Worm (Caenorhabditis elegans) whole organism, L4 larva: ENCODE measurements around the gene F13H10.3.

Experiments used
- F26F4.8 ChIP-seq: fragments of 200-800 bp; sonication (Bioruptor generic); conservative IDR thresholded peaks from 2 replicates; pipeline ENCODE4 v1.3.6; 2022; ENCODE audit warnings: missing genetic modification characterization, missing compliant biosample characterization
- R02D3.7 ChIP-seq: fragments of 150-350 bp; sonication (generic microtip); optimal IDR thresholded peaks from 3 replicates; lab custom pipeline; 2014; ENCODE audit warnings: missing biosample characterization, missing genetic modification characterization
- T20F7.1 ChIP-seq: fragments of 200-800 bp; sonication (Bioruptor generic); optimal IDR thresholded peaks from 2 replicates; lab custom pipeline; 2018; ENCODE audit warnings: mild to moderate bottlenecking, missing genetic modification characterization, missing compliant biosample characterization
- T26A8.4 ChIP-seq: fragments of 200-800 bp; sonication (Bioruptor generic); IDR thresholded peaks from 2 replicates; pipeline ENCODE4 v1.3.6; 2022; ENCODE audit warnings: missing genetic modification characterization, missing compliant biosample characterization
- Y105C5A.15 ChIP-seq: fragments of 200-800 bp; sonication (Bioruptor generic); IDR thresholded peaks from 2 replicates; pipeline ENCODE4 v1.3.6; 2022; ENCODE audit warnings: missing genetic modification characterization, missing compliant biosample characterization
- Y5F2A.4 ChIP-seq: fragments of 200-800 bp; sonication (Bioruptor generic); optimal IDR thresholded peaks from 2 replicates; lab custom pipeline; 2018; ENCODE audit warnings: mild to moderate bottlenecking, missing genetic modification characterization, missing compliant biosample characterization
- ZK337.2 ChIP-seq: fragments of 200-800 bp; sonication (Bioruptor generic); IDR thresholded peaks from 2 replicates; pipeline ENCODE4 v1.3.6; 2022; ENCODE audit warnings: missing genetic modification reagents, missing genetic modification characterization, missing compliant biosample characterization
- ceh-20 ChIP-seq: fragments of 200-800 bp; sonication (Bioruptor generic); IDR thresholded peaks from 2 replicates; pipeline ENCODE4 v1.3.6; 2022; ENCODE audit warnings: missing genetic modification reagents, missing genetic modification characterization, missing compliant biosample characterization
- ceh-32 ChIP-seq: sonication (generic microtip); optimal IDR thresholded peaks from 2 replicates; lab custom pipeline; 2016; ENCODE audit warnings: mild to moderate bottlenecking, missing genetic modification characterization, missing compliant biosample characterization; ENCODE audit not compliant: poor library complexity
- ceh-44 ChIP-seq: fragments of 200-800 bp; sonication (Bioruptor generic); IDR thresholded peaks from 2 replicates; pipeline ENCODE4 v1.3.6; 2022; ENCODE audit warnings: missing genetic modification reagents, missing genetic modification characterization, missing compliant biosample characterization
- ceh-62 ChIP-seq: sonication (generic microtip); optimal IDR thresholded peaks from 2 replicates; lab custom pipeline; 2017; ENCODE audit warnings: missing biosample characterization, missing genetic modification characterization
- daf-12 ChIP-seq: fragments of 150-350 bp; optimal IDR thresholded peaks from 2 replicates; lab custom pipeline; 2014; ENCODE audit warnings: missing biosample characterization, missing genetic modification reagents, missing genetic modification characterization
- daf-16 ChIP-seq, 3 experiments: sonication (generic microtip); optimal IDR thresholded peaks; 2 replicates each; lab custom pipeline; 2016 to 2017; ENCODE audit warnings: missing genetic modification characterization in 3 of 3, missing genetic modification reagents in 3 of 3, mild to moderate bottlenecking in 2 of 3, missing compliant biosample characterization in 2 of 3, missing biosample characterization in 1 of 3, moderate library complexity in 1 of 3
- daf-19 ChIP-seq: fragments of 200-800 bp; sonication (Bioruptor generic); conservative IDR thresholded peaks from 2 replicates; pipeline ENCODE4 v1.3.6; 2022; ENCODE audit warnings: missing genetic modification characterization, missing compliant biosample characterization
- duxl-1 ChIP-seq: sonication (generic microtip); optimal IDR thresholded peaks from 2 replicates; lab custom pipeline; 2016; ENCODE audit warnings: mild to moderate bottlenecking, missing genetic modification characterization, moderate library complexity, missing compliant biosample characterization; ENCODE audit not compliant: poor library complexity
- egl-27 ChIP-seq: sonication (generic microtip); optimal IDR thresholded peaks from 3 replicates; lab custom pipeline; 2017; ENCODE audit warnings: missing biosample characterization, missing genetic modification reagents, missing genetic modification characterization
- egl-43 ChIP-seq: fragments of 200-800 bp; sonication (Bioruptor generic); IDR thresholded peaks from 2 replicates; pipeline ENCODE4 v1.3.6; 2022; ENCODE audit warnings: missing genetic modification reagents, missing genetic modification characterization, missing compliant biosample characterization
- hlh-11 ChIP-seq: fragments of 200-800 bp; sonication (Bioruptor generic); optimal IDR thresholded peaks from 2 replicates; lab custom pipeline; 2018; ENCODE audit warnings: mild to moderate bottlenecking, missing genetic modification characterization, missing compliant biosample characterization
- hlh-30 ChIP-seq: sonication (generic microtip); optimal IDR thresholded peaks from 2 replicates; lab custom pipeline; 2017; ENCODE audit warnings: antibody characterized with exemption, mild to moderate bottlenecking, missing genetic modification characterization, missing compliant biosample characterization; ENCODE audit not compliant: insufficient read depth
- lin-1 ChIP-seq: fragments of 200-800 bp; sonication (Bioruptor generic); IDR thresholded peaks from 2 replicates; pipeline ENCODE4 v1.3.6; 2022; ENCODE audit warnings: missing genetic modification reagents, missing genetic modification characterization, missing compliant biosample characterization
- lsy-2 ChIP-seq, 2 experiments: fragments of 150-350 bp in 1 of 2; sonication (generic microtip) in 1 of 2; optimal IDR thresholded peaks; 2 replicates each; lab custom pipeline; 2014 to 2017; ENCODE audit warnings: missing biosample characterization in 2 of 2, missing genetic modification characterization in 2 of 2
- mep-1 ChIP-seq: fragments of 150-350 bp; sonication (generic microtip); optimal IDR thresholded peaks from 3 replicates; lab custom pipeline; 2014; ENCODE audit warnings: missing biosample characterization, missing genetic modification characterization
- mxl-2 ChIP-seq: fragments of 200-800 bp; sonication (Bioruptor generic); conservative IDR thresholded peaks from 2 replicates; pipeline ENCODE4 v1.3.6; 2022; ENCODE audit warnings: missing genetic modification reagents, missing genetic modification characterization, missing compliant biosample characterization
- mxl-3 ChIP-seq: fragments of 200-800 bp; sonication (Bioruptor generic); optimal IDR thresholded peaks from 2 replicates; lab custom pipeline; 2018; ENCODE audit warnings: mild to moderate bottlenecking, missing genetic modification characterization, missing compliant biosample characterization
- nhr-11 ChIP-seq: fragments of 150-350 bp; optimal IDR thresholded peaks from 2 replicates; lab custom pipeline; 2014; ENCODE audit warnings: missing biosample characterization, missing genetic modification characterization
- nhr-111 ChIP-seq: fragments of 200-800 bp; sonication (Bioruptor generic); optimal IDR thresholded peaks from 2 replicates; lab custom pipeline; 2018; ENCODE audit warnings: mild to moderate bottlenecking, missing genetic modification characterization, missing compliant biosample characterization
- nhr-28 ChIP-seq: fragments of 150-350 bp; optimal IDR thresholded peaks from 2 replicates; lab custom pipeline; 2014; ENCODE audit warnings: missing biosample characterization, missing genetic modification characterization
- nhr-76 ChIP-seq: fragments of 150-350 bp; optimal IDR thresholded peaks from 2 replicates; lab custom pipeline; 2014; ENCODE audit warnings: missing biosample characterization, missing genetic modification characterization
- php-3 ChIP-seq: fragments of 200-800 bp; sonication (Bioruptor generic); IDR thresholded peaks from 2 replicates; pipeline ENCODE4 v1.3.6; 2022; ENCODE audit warnings: missing genetic modification reagents, missing genetic modification characterization, missing compliant biosample characterization
- saeg-2 ChIP-seq: fragments of 200-800 bp; sonication (Bioruptor generic); IDR thresholded peaks from 2 replicates; pipeline ENCODE4 v1.3.6; 2022; ENCODE audit warnings: missing genetic modification reagents, missing genetic modification characterization, missing compliant biosample characterization
- skn-1 ChIP-seq: fragments of 150-350 bp; optimal IDR thresholded peaks from 2 replicates; lab custom pipeline; 2014; ENCODE audit warnings: missing biosample characterization, missing genetic modification characterization
- snpc-4 ChIP-seq: fragments of 150-350 bp; optimal IDR thresholded peaks from 2 replicates; lab custom pipeline; 2014; ENCODE audit warnings: missing biosample characterization, missing genetic modification characterization
- spr-1 ChIP-seq: sonication (generic microtip); optimal IDR thresholded peaks from 2 replicates; lab custom pipeline; 2016; ENCODE audit warnings: mild to moderate bottlenecking, missing genetic modification characterization, missing compliant biosample characterization
- spr-3 ChIP-seq: fragments of 200-800 bp; sonication (Bioruptor generic); optimal IDR thresholded peaks from 2 replicates; lab custom pipeline; 2018; ENCODE audit warnings: mild to moderate bottlenecking, missing genetic modification characterization, missing compliant biosample characterization
- unc-130 ChIP-seq: sonication (generic microtip); optimal IDR thresholded peaks from 2 replicates; lab custom pipeline; 2016; ENCODE audit warnings: missing genetic modification reagents, missing genetic modification characterization, missing compliant biosample characterization
- unc-62 ChIP-seq, 3 experiments: fragments of 150-350 bp in 1 of 3; sonication (generic microtip); optimal IDR thresholded peaks in 2 of 3; peaks in 1 of 3; 1 replicate in 1 of 3; 2 replicates in 2 of 3; lab custom pipeline; 2014 to 2017; ENCODE audit warnings: missing biosample characterization in 3 of 3, missing genetic modification characterization in 3 of 3, missing genetic modification reagents in 3 of 3, missing genotype in 1 of 3
- vab-7 ChIP-seq: fragments of 200-800 bp; sonication (Bioruptor generic); IDR thresholded peaks from 2 replicates; pipeline ENCODE4 v1.3.6; 2022; ENCODE audit warnings: missing genetic modification reagents, missing genetic modification characterization, missing compliant biosample characterization
- zag-1 ChIP-seq: fragments of 150-350 bp; optimal IDR thresholded peaks from 2 replicates; lab custom pipeline; 2014; ENCODE audit warnings: missing biosample characterization, missing genetic modification characterization
- zip-2 ChIP-seq: fragments of 150-350 bp; optimal IDR thresholded peaks from 2 replicates; lab custom pipeline; 2014; ENCODE audit warnings: missing biosample characterization, missing genetic modification characterization
- ztf-11 ChIP-seq: fragments of 150-350 bp; optimal IDR thresholded peaks from 2 replicates; lab custom pipeline; 2014; ENCODE audit warnings: missing biosample characterization, missing genetic modification characterization
- ztf-7 ChIP-seq: fragments of 150-350 bp; optimal IDR thresholded peaks from 2 replicates; lab custom pipeline; 2014; ENCODE audit warnings: missing biosample characterization, missing genetic modification characterization

The F13H10.3 gene

ce11 chrIV:11036222-11036621 lies 20.5 kb upstream of the F13H10.3 start, which contains the start of gene fkb-1 (continued):
- no peak for TF ChIP-seq ZK337.2 (GFP tag; lab: Robert Waterston, UW)
- TF ChIP-seq daf-12 = no peak
- peak in 1 of 2 experiments; percentile 83 for TF ChIP-seq lsy-2 (tag; optimal IDR thresholded peaks at IDR 0.05; lab: Kevin White, UChicago)
- TF ChIP-seq saeg-2 = no peak
- peak; percentile 38 for TF ChIP-seq hlh-30 (tag; lab: Kevin White, UChicago)
- TF ChIP-seq ztf-11 (tag; lab: Kevin White, UChicago) = no peak
- TF ChIP-seq lin-1 (GFP tag; lab: Robert Waterston, UW) = no peak
- TF ChIP-seq php-3 (GFP tag; lab: Robert Waterston, UW) = no peak
- TF ChIP-seq ceh-44 (GFP tag; lab: Robert Waterston, UW) = no peak
- TF ChIP-seq ceh-32 (tag; lab: Kevin White, UChicago) = no peak
- no peak for TF ChIP-seq T20F7.1 (GFP tag; lab: Kevin White, UChicago)
- TF ChIP-seq vab-7 (GFP tag; lab: Robert Waterston, UW) = no peak
- TF ChIP-seq nhr-28 (tag; lab: Kevin White, UChicago) = peak; percentile 71
- no peak for TF ChIP-seq ceh-20 (GFP tag; lab: Robert Waterston, UW)
- no peak for TF ChIP-seq daf-19 (GFP tag; lab: Robert Waterston, UW)
- TF ChIP-seq zip-2 (tag; lab: Kevin White, UChicago) = no peak
- peak; percentile 75 for TF ChIP-seq mep-1 (tag; lab: Kevin White, UChicago)
- TF ChIP-seq ztf-7 (tag; lab: Kevin White, UChicago) = no peak
- no peak for TF ChIP-seq nhr-111 (GFP tag; lab: Kevin White, UChicago)
- TF ChIP-seq Y5F2A.4 (GFP tag; lab: Kevin White, UChicago) = no peak
- no peak for TF ChIP-seq skn-1 (tag; lab: Kevin White, UChicago)
- peak; percentile 60 for TF ChIP-seq nhr-11 (tag; lab: Kevin White, UChicago)
- TF ChIP-seq egl-43 (GFP tag; lab: Robert Waterston, UW) = no peak
- no peak for TF ChIP-seq egl-27 (tag; lab: Kevin White, UChicago)
- TF ChIP-seq hlh-11 (tag; lab: Kevin White, UChicago) = peak; percentile 65
- no peak for TF ChIP-seq T26A8.4 (GFP tag; lab: Robert Waterston, UW)
- TF ChIP-seq zag-1 (tag; lab: Kevin White, UChicago) = no peak
- no peak for TF ChIP-seq R02D3.7 (tag; lab: Kevin White, UChicago)
- TF ChIP-seq F26F4.8 (GFP tag; lab: Robert Waterston, UW) = no peak
- no peak for TF ChIP-seq mxl-2 (GFP tag; lab: Robert Waterston, UW)
- no peak for TF ChIP-seq duxl-1 (tag; lab: Kevin White, UChicago)
- no peak for TF ChIP-seq ceh-62
- TF ChIP-seq unc-130 = no peak
- no peak for TF ChIP-seq Y105C5A.15
- no peak for TF ChIP-seq nhr-76 (tag; lab: Kevin White, UChicago)

DNA sequence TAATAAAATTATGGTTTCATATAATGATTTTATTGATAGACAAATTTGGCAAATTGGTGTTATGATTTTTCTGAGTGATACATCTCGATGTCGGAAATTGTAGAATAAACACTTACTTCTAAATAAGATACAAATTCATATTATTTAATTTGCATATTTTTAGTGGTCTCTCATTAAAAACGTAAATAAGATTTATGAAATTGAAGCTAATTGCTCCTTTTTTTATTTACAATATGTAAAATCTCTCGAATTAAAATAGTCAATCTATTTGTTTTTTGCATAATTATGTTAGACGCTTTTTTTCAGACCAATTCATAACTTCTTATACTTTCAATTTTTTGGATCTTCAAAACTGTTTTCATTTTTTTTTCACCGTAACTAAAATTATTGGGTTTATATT lies 16.5 kb upstream of the F13H10.3 start, which contains the start of gene hrg-6:
Gene hrg-6 (plus strand): TSS at position 301 of the 400 bp plus-strand sequence.
- TF ChIP-seq snpc-4 (tag; lab: Kevin White, UChicago) (no peak), zip-2 (tag; lab: Kevin White, UChicago) (no peak), unc-62 (GFP tag; optimal IDR thresholded peaks at IDR 0.05 in 1 of 2; lab: Kevin White, UChicago) (peak in 1 of 2 experiments; percentile 26), unc-62 (tag; optimal IDR thresholded peaks at IDR 0.05; lab: Kevin White, UChicago) (no peak), spr-3 (GFP tag; lab: Kevin White, UChicago) (no peak), mxl-3 (GFP tag; lab: Kevin White, UChicago) (no peak), daf-16 (GFP tag; optimal IDR thresholded peaks at IDR 0.05; lab: Kevin White, UChicago) (no peak), daf-16 (tag; optimal IDR thresholded peaks at IDR 0.05; lab: Kevin White, UChicago) (no peak), spr-1 (no peak)
- TF ChIP-seq, all 104 proteins: peak for 1
